Worm (Caenorhabditis elegans) whole organism, L4 larva: ENCODE results near the gene qars-1.

Experiments used
- Y48G9A.11 ChIP-seq: fragments of 200-800 bp; sonication (Bioruptor generic); IDR thresholded peaks from 2 replicates; pipeline ENCODE4 v1.3.6; 2022; ENCODE audit warnings: missing genetic modification reagents, missing genetic modification characterization, missing compliant biosample characterization
- Y5F2A.4 ChIP-seq: fragments of 200-800 bp; sonication (Bioruptor generic); optimal IDR thresholded peaks from 2 replicates; lab custom pipeline; 2018; ENCODE audit warnings: mild to moderate bottlenecking, missing genetic modification characterization, missing compliant biosample characterization
- ZK337.2 ChIP-seq: fragments of 200-800 bp; sonication (Bioruptor generic); IDR thresholded peaks from 2 replicates; pipeline ENCODE4 v1.3.6; 2022; ENCODE audit warnings: missing genetic modification reagents, missing genetic modification characterization, missing compliant biosample characterization
- aha-1 ChIP-seq: fragments of 150-350 bp; peaks from one replicate; lab custom pipeline; 2014; ENCODE audit warnings: missing biosample characterization, missing genetic modification characterization
- ama-1 ChIP-seq: fragments of 150-350 bp; optimal IDR thresholded peaks from 2 replicates; lab custom pipeline; 2014; ENCODE audit warnings: inconsistent platforms, mixed read lengths
- attf-4 ChIP-seq: sonication (generic microtip); optimal IDR thresholded peaks from 3 replicates; lab custom pipeline; 2017; ENCODE audit warnings: missing biosample characterization, missing genetic modification characterization
- ces-1 ChIP-seq: fragments of 150-350 bp; sonication (generic microtip); optimal IDR thresholded peaks from 4 replicates; lab custom pipeline; 2014; ENCODE audit warnings: missing biosample characterization, missing genetic modification reagents, missing genetic modification characterization
- ctbp-1 ChIP-seq: fragments of 200-800 bp; sonication (Bioruptor generic); IDR thresholded peaks from 2 replicates; pipeline ENCODE4 v1.3.6; 2022; ENCODE audit warnings: missing genetic modification reagents, missing genetic modification characterization, missing compliant biosample characterization
- daf-16 ChIP-seq, 3 experiments: sonication (generic microtip); optimal IDR thresholded peaks; 2 replicates each; lab custom pipeline; 2016 to 2017; ENCODE audit warnings: missing genetic modification characterization in 3 of 3, missing genetic modification reagents in 3 of 3, mild to moderate bottlenecking in 2 of 3, missing compliant biosample characterization in 2 of 3, missing biosample characterization in 1 of 3, moderate library complexity in 1 of 3
- daf-8 ChIP-seq: fragments of 200-800 bp; sonication (Bioruptor generic); IDR thresholded peaks from 2 replicates; pipeline ENCODE4 v1.3.6; 2022; ENCODE audit warnings: missing genetic modification characterization, missing compliant biosample characterization
- dmd-6 ChIP-seq: fragments of 200-800 bp; sonication (Bioruptor generic); IDR thresholded peaks from 2 replicates; pipeline ENCODE4 v1.3.6; 2022; ENCODE audit warnings: missing genetic modification reagents, missing genetic modification characterization, missing compliant biosample characterization
- dpl-1 ChIP-seq: fragments of 150-350 bp; optimal IDR thresholded peaks from 2 replicates; lab custom pipeline; 2014; ENCODE audit warnings: missing biosample characterization, missing genetic modification reagents, missing genetic modification characterization
- duxl-1 ChIP-seq: sonication (generic microtip); optimal IDR thresholded peaks from 2 replicates; lab custom pipeline; 2016; ENCODE audit warnings: mild to moderate bottlenecking, missing genetic modification characterization, moderate library complexity, missing compliant biosample characterization; ENCODE audit not compliant: poor library complexity
- dve-1 ChIP-seq: sonication (generic microtip); optimal IDR thresholded peaks from 2 replicates; lab custom pipeline; 2017; ENCODE audit warnings: antibody characterized with exemption, mild to moderate bottlenecking, missing genetic modification characterization, missing compliant biosample characterization; ENCODE audit not compliant: insufficient read depth
- fos-1 ChIP-seq: fragments of 150-350 bp; optimal IDR thresholded peaks from 2 replicates; lab custom pipeline; 2014; ENCODE audit warnings: missing biosample characterization, missing genetic modification characterization
- hlh-30 ChIP-seq: sonication (generic microtip); optimal IDR thresholded peaks from 2 replicates; lab custom pipeline; 2017; ENCODE audit warnings: antibody characterized with exemption, mild to moderate bottlenecking, missing genetic modification characterization, missing compliant biosample characterization; ENCODE audit not compliant: insufficient read depth
- hmg-1.1 ChIP-seq: fragments of 200-800 bp; sonication (Bioruptor generic); IDR thresholded peaks from 2 replicates; pipeline ENCODE4 v1.3.6; 2022; ENCODE audit warnings: missing genetic modification reagents, missing genetic modification characterization, missing compliant biosample characterization
- lin-38 ChIP-seq: fragments of 200-800 bp; sonication (Bioruptor generic); IDR thresholded peaks from 2 replicates; pipeline ENCODE4 v1.3.6; 2022; ENCODE audit warnings: missing genetic modification reagents, missing genetic modification characterization, missing compliant biosample characterization
- lsy-2 ChIP-seq, 2 experiments: fragments of 150-350 bp in 1 of 2; sonication (generic microtip) in 1 of 2; optimal IDR thresholded peaks; 2 replicates each; lab custom pipeline; 2014 to 2017; ENCODE audit warnings: missing biosample characterization in 2 of 2, missing genetic modification characterization in 2 of 2
- madf-5 ChIP-seq, 2 experiments: fragments of 200-800 bp; sonication (Bioruptor generic); IDR thresholded peaks; 2 replicates each; pipeline ENCODE4 v1.3.6; 2022; ENCODE audit warnings: missing compliant biosample characterization in 2 of 2, missing genetic modification characterization in 2 of 2
- mep-1 ChIP-seq: fragments of 150-350 bp; sonication (generic microtip); optimal IDR thresholded peaks from 3 replicates; lab custom pipeline; 2014; ENCODE audit warnings: missing biosample characterization, missing genetic modification characterization
- mes-2 ChIP-seq: sonication (generic microtip); optimal IDR thresholded peaks from 2 replicates; lab custom pipeline; 2016; ENCODE audit warnings: missing genotype, mild to moderate bottlenecking, missing genetic modification characterization, missing compliant biosample characterization; ENCODE audit not compliant: poor library complexity, severe bottlenecking
- mxl-3 ChIP-seq: fragments of 200-800 bp; sonication (Bioruptor generic); optimal IDR thresholded peaks from 2 replicates; lab custom pipeline; 2018; ENCODE audit warnings: mild to moderate bottlenecking, missing genetic modification characterization, missing compliant biosample characterization
- nhr-10 ChIP-seq: fragments of 150-350 bp; optimal IDR thresholded peaks from 2 replicates; lab custom pipeline; 2014; ENCODE audit warnings: missing biosample characterization, missing genetic modification characterization
- nhr-11 ChIP-seq: fragments of 150-350 bp; optimal IDR thresholded peaks from 2 replicates; lab custom pipeline; 2014; ENCODE audit warnings: missing biosample characterization, missing genetic modification characterization
- nhr-237 ChIP-seq: sonication (generic microtip); optimal IDR thresholded peaks from 2 replicates; lab custom pipeline; 2017; ENCODE audit warnings: missing biosample characterization, missing genetic modification characterization
- nhr-25 ChIP-seq: sonication (generic microtip); optimal IDR thresholded peaks from 2 replicates; lab custom pipeline; 2017; ENCODE audit warnings: missing genetic modification characterization, mild to moderate bottlenecking, missing compliant biosample characterization, antibody characterized with exemption, moderate library complexity, borderline replicate concordance; ENCODE audit not compliant: insufficient read depth
- nhr-28 ChIP-seq: fragments of 150-350 bp; optimal IDR thresholded peaks from 2 replicates; lab custom pipeline; 2014; ENCODE audit warnings: missing biosample characterization, missing genetic modification characterization
- nhr-48 ChIP-seq: sonication (generic microtip); optimal IDR thresholded peaks from 2 replicates; lab custom pipeline; 2016; ENCODE audit warnings: mild to moderate bottlenecking, missing genetic modification characterization, missing compliant biosample characterization
- nhr-6 ChIP-seq: fragments of 150-350 bp; optimal IDR thresholded peaks from 2 replicates; lab custom pipeline; 2014; ENCODE audit warnings: missing biosample characterization, missing genetic modification characterization
- nhr-76 ChIP-seq: fragments of 150-350 bp; optimal IDR thresholded peaks from 2 replicates; lab custom pipeline; 2014; ENCODE audit warnings: missing biosample characterization, missing genetic modification characterization
- nhr-77 ChIP-seq: fragments of 150-350 bp; optimal IDR thresholded peaks from 2 replicates; lab custom pipeline; 2014; ENCODE audit warnings: missing biosample characterization, missing genetic modification characterization
- sdz-12 ChIP-seq: fragments of 200-800 bp; sonication (Bioruptor generic); optimal IDR thresholded peaks from 2 replicates; lab custom pipeline; 2018; ENCODE audit warnings: mild to moderate bottlenecking, missing genetic modification characterization, missing compliant biosample characterization
- set-16 ChIP-seq: fragments of 200-800 bp; sonication (Bioruptor generic); IDR thresholded peaks from 2 replicates; pipeline ENCODE4 v1.3.6; 2022; ENCODE audit warnings: missing genetic modification reagents, missing genetic modification characterization, missing compliant biosample characterization
- snpc-1.2 ChIP-seq: fragments of 200-800 bp; sonication (Bioruptor generic); IDR thresholded peaks from 2 replicates; pipeline ENCODE4 v1.3.6; 2022; ENCODE audit warnings: missing genetic modification reagents, missing genetic modification characterization, missing compliant biosample characterization
- vab-7 ChIP-seq: fragments of 200-800 bp; sonication (Bioruptor generic); IDR thresholded peaks from 2 replicates; pipeline ENCODE4 v1.3.6; 2022; ENCODE audit warnings: missing genetic modification reagents, missing genetic modification characterization, missing compliant biosample characterization
- zag-1 ChIP-seq: fragments of 150-350 bp; optimal IDR thresholded peaks from 2 replicates; lab custom pipeline; 2014; ENCODE audit warnings: missing biosample characterization, missing genetic modification characterization
- zip-11 ChIP-seq: fragments of 200-800 bp; sonication (Bioruptor generic); IDR thresholded peaks from 2 replicates; pipeline ENCODE4 v1.3.6; 2022; ENCODE audit warnings: missing genetic modification characterization, missing compliant biosample characterization
- ztf-7 ChIP-seq: fragments of 150-350 bp; optimal IDR thresholded peaks from 2 replicates; lab custom pipeline; 2014; ENCODE audit warnings: missing biosample characterization, missing genetic modification characterization

qars-1 gene

ce11 chrIV:15029565-15029964, 16.6 kb upstream of the qars-1 start:
- TF ChIP-seq nhr-237 (tag; lab: Kevin White, UChicago) (no peak), snpc-1.2 (GFP tag; lab: Robert Waterston, UW) (0 out of 2 replicates have a peak, but pooled peaks have one; percentile 13), daf-8 (GFP tag; lab: Robert Waterston, UW) (no peak)

ce11 chrIV:15028891-15029290, 15.9 kb upstream of the qars-1 start, which contains the start of gene Y41E3.8:
Gene Y41E3.8, minus strand, starts transcription at chrIV:15028978.
- TF ChIP-seq lsy-2 (tag; optimal IDR thresholded peaks at IDR 0.05; lab: Kevin White, UChicago) = peak in 1 of 2 experiments; percentile 65
- no peak for TF ChIP-seq daf-16 (GFP tag; optimal IDR thresholded peaks at IDR 0.05; lab: Kevin White, UChicago)
- TF ChIP-seq daf-16 (tag; optimal IDR thresholded peaks at IDR 0.05; lab: Kevin White, UChicago) = peak; percentile 55
- TF ChIP-seq mes-2 (tag; lab: Kevin White, UChicago) = peak; percentile 76
- peak; percentile 74 for TF ChIP-seq dpl-1 (GFP tag; lab: Kevin White, UChicago)
- TF ChIP-seq hlh-30 (tag; lab: Kevin White, UChicago) = peak; percentile 81
- TF ChIP-seq ztf-7 (tag; lab: Kevin White, UChicago) = peak; percentile 14
- TF ChIP-seq Y5F2A.4 = no peak
- peak; percentile 32 for TF ChIP-seq dve-1 (tag; lab: Kevin White, UChicago)
- peak; percentile 41; the same call in 1 of the 2 replicates for TF ChIP-seq snpc-1.2 (GFP tag; lab: Robert Waterston, UW)
- peak; percentile 49 for TF ChIP-seq ama-1
- peak; percentile 40 for TF ChIP-seq mxl-3 (GFP tag; lab: Kevin White, UChicago)
- TF ChIP-seq lin-38 (GFP tag; lab: Robert Waterston, UW) = peak; percentile 36; the same call in 1 of the 2 replicates
- TF ChIP-seq zip-11 = no peak
- peak; percentile 44; the same call in 1 of the 2 replicates for TF ChIP-seq hmg-1.1 (GFP tag; lab: Robert Waterston, UW)
- no peak for TF ChIP-seq Y48G9A.11
- TF ChIP-seq, all 104 proteins: peak for 12

- TF ChIP-seq hmg-1.1 (GFP tag; lab: Robert Waterston, UW) = no peak
- TF ChIP-seq aha-1 (tag; lab: Kevin White, UChicago) = no peak
- peak; percentile 64 for TF ChIP-seq set-16 (GFP tag; lab: Robert Waterston, UW)
- TF ChIP-seq nhr-77 = no peak
Observed at ce11 chrIV:15028386-15028785, 15.4 kb upstream of the qars-1 start.

ce11 chrIV:15027884-15028283, 14.9 kb upstream of the qars-1 start:
- no peak for TF ChIP-seq zag-1 (tag; lab: Kevin White, UChicago)
- TF ChIP-seq daf-16 (GFP tag; optimal IDR thresholded peaks at IDR 0.05; lab: Kevin White, UChicago) = no peak
- TF ChIP-seq daf-16 (tag; optimal IDR thresholded peaks at IDR 0.05; lab: Kevin White, UChicago) = no peak
- TF ChIP-seq, all 104 proteins: peak for 0

ce11 chrIV:15027334-15027733, 14.4 kb upstream of the qars-1 start:
- TF ChIP-seq hlh-30 (tag; lab: Kevin White, UChicago) (no peak), nhr-28 (tag; lab: Kevin White, UChicago) (no peak), nhr-25 (no peak), attf-4 (tag; lab: Kevin White, UChicago) (no peak), vab-7 (GFP tag; lab: Robert Waterston, UW) (no peak), nhr-237 (tag; lab: Kevin White, UChicago) (no peak)

ce11 chrIV:15025384-15025783, 12.4 kb upstream of the qars-1 start, which contains the start of gene fcd-2:
Gene fcd-2, plus strand, starts transcription at chrIV:15025710.
- TF ChIP-seq sdz-12 (no peak), ZK337.2 (GFP tag; lab: Robert Waterston, UW) (no peak), nhr-6 (no peak), mxl-3 (GFP tag; lab: Kevin White, UChicago) (no peak), nhr-76 (tag; lab: Kevin White, UChicago) (no peak), fos-1 (tag; lab: Kevin White, UChicago) (no peak), madf-5 (GFP tag; IDR thresholded peaks at IDR 0.05; lab: Robert Waterston, UW) (no peak), nhr-48 (tag; lab: Kevin White, UChicago) (no peak), hlh-30 (tag; lab: Kevin White, UChicago) (no peak), dmd-6 (GFP tag; lab: Robert Waterston, UW) (no peak), mes-2 (tag; lab: Kevin White, UChicago) (peak; percentile 52), duxl-1 (tag; lab: Kevin White, UChicago) (no peak), ces-1 (GFP tag; lab: Kevin White, UChicago) (no peak), daf-16 (GFP tag; optimal IDR thresholded peaks at IDR 0.05; lab: Kevin White, UChicago) (no peak), daf-16 (tag; optimal IDR thresholded peaks at IDR 0.05; lab: Kevin White, UChicago) (peak; percentile 6), daf-8 (GFP tag; lab: Robert Waterston, UW) (no peak), set-16 (GFP tag; lab: Robert Waterston, UW) (no peak), zag-1 (tag; lab: Kevin White, UChicago) (no peak), nhr-11 (tag; lab: Kevin White, UChicago) (no peak), ctbp-1 (0 out of 2 replicates have a peak, but pooled peaks have one; percentile 20), nhr-10 (tag; lab: Kevin White, UChicago) (no peak), nhr-237 (tag; lab: Kevin White, UChicago) (no peak), mep-1 (tag; lab: Kevin White, UChicago) (peak; percentile 52)
